Fruit fly (Drosophila melanogaster) whole organism, embryonic: ENCODE results near the gene DCTN5-p25.

Experiments used
- Abd-B ChIP-seq: fragments of 200-800 bp; sonication (Bioruptor generic); optimal IDR thresholded peaks from 2 replicates; lab custom pipeline; 2018; ENCODE audit warnings: missing biosample characterization, mild to moderate bottlenecking, missing genetic modification characterization, moderate library complexity
- Antp ChIP-seq: fragments of 200-800 bp; sonication (Bioruptor generic); optimal IDR thresholded peaks from 3 replicates; lab custom pipeline; 2016; ENCODE audit warnings: missing biosample characterization, missing genetic modification characterization
- CG1024 ChIP-seq: fragments of 200-800 bp; sonication (Bioruptor generic); IDR thresholded peaks from 2 replicates; pipeline ENCODE4 v1.3.6; 2022; ENCODE audit warnings: missing biosample characterization, missing genetic modification characterization
- CG10267 ChIP-seq: fragments of 200-800 bp; sonication (Bioruptor generic); optimal IDR thresholded peaks from 2 replicates; lab custom pipeline; 2018; ENCODE audit warnings: missing biosample characterization, mild to moderate bottlenecking, missing genetic modification characterization, moderate library complexity
- CG10366 ChIP-seq: fragments of 200-800 bp; sonication (Bioruptor generic); IDR thresholded peaks from 2 replicates; pipeline ENCODE4 v1.3.6; 2022; ENCODE audit warnings: missing biosample characterization, missing genetic modification characterization
- CG14050 ChIP-seq: fragments of 200-800 bp; sonication (Bioruptor generic); IDR thresholded peaks from 3 replicates; pipeline ENCODE4 v1.3.6; 2022; ENCODE audit warnings: missing biosample characterization, missing genetic modification characterization
- CG1529 ChIP-seq: fragments of 200-800 bp; sonication (Bioruptor generic); optimal IDR thresholded peaks from 3 replicates; lab custom pipeline; 2018; ENCODE audit warnings: missing biosample characterization, missing genetic modification characterization
- CG15514 ChIP-seq: fragments of 200-800 bp; sonication (Bioruptor generic); optimal IDR thresholded peaks from 3 replicates; lab custom pipeline; 2017; ENCODE audit warnings: missing biosample characterization, missing genetic modification characterization, mild to moderate bottlenecking, moderate library complexity, missing genetic modification reagents
- CG15601 ChIP-seq: fragments of 200-800 bp; sonication (Bioruptor generic); optimal IDR thresholded peaks from 3 replicates; lab custom pipeline; 2019; ENCODE audit warnings: missing biosample characterization, mild to moderate bottlenecking, missing genetic modification characterization, moderate library complexity
- CG1647 ChIP-seq: fragments of 200-800 bp; sonication (Bioruptor generic); optimal IDR thresholded peaks from 3 replicates; lab custom pipeline; 2016; ENCODE audit warnings: missing biosample characterization, missing genetic modification characterization
- CG17385 ChIP-seq: fragments of 200-800 bp; sonication (Bioruptor generic); optimal IDR thresholded peaks from 3 replicates; lab custom pipeline; 2018; ENCODE audit warnings: missing biosample characterization, mild to moderate bottlenecking, missing genetic modification characterization
- CG18619 ChIP-seq: fragments of 200-800 bp; sonication (Bioruptor generic); optimal IDR thresholded peaks from 3 replicates; lab custom pipeline; 2017; ENCODE audit warnings: missing biosample characterization, mild to moderate bottlenecking, missing genetic modification characterization
- CG3065 ChIP-seq: fragments of 200-800 bp; sonication (Bioruptor generic); optimal IDR thresholded peaks from 2 replicates; lab custom pipeline; 2016; ENCODE audit warnings: missing biosample characterization, missing genetic modification characterization
- CG32772 ChIP-seq: fragments of 200-800 bp; sonication (Bioruptor generic); IDR thresholded peaks from 2 replicates; pipeline ENCODE4 v1.3.6; 2022; ENCODE audit warnings: missing biosample characterization, missing genetic modification characterization
- CG33557 ChIP-seq: fragments of 200-800 bp; sonication (Bioruptor generic); optimal IDR thresholded peaks from 2 replicates; lab custom pipeline; 2019; ENCODE audit warnings: missing biosample characterization, mild to moderate bottlenecking, missing genetic modification characterization, moderate library complexity
- CG34422 ChIP-seq: fragments of 200-800 bp; sonication (Bioruptor generic); IDR thresholded peaks from 3 replicates; pipeline ENCODE4 v1.3.6; 2022; ENCODE audit warnings: missing biosample characterization, missing genetic modification characterization
- CG3726 ChIP-seq: fragments of 200-800 bp; sonication (Bioruptor generic); IDR thresholded peaks from 3 replicates; pipeline ENCODE4, ENCODE4 v1.3.6; 2022; ENCODE audit warnings: missing biosample characterization, missing genetic modification characterization
- CG3847 ChIP-seq: fragments of 200-800 bp; sonication (Bioruptor generic); IDR thresholded peaks from 2 replicates; pipeline ENCODE4 v1.3.6; 2022; ENCODE audit warnings: missing biosample characterization, missing genetic modification characterization
- CG43689 ChIP-seq: fragments of 200-800 bp; sonication (Bioruptor generic); IDR thresholded peaks from 2 replicates; pipeline ENCODE4 v1.3.6; 2022; ENCODE audit warnings: missing biosample characterization, missing genetic modification characterization
- CG4854 ChIP-seq: fragments of 200-800 bp; sonication (Bioruptor generic); optimal IDR thresholded peaks from 2 replicates; lab custom pipeline; 2016; ENCODE audit warnings: missing biosample characterization, missing genetic modification characterization, inconsistent platforms
- CG6175 ChIP-seq: fragments of 200-800 bp; sonication (Bioruptor generic); IDR thresholded peaks from 3 replicates; pipeline ENCODE4 v1.3.6; 2022; ENCODE audit warnings: missing biosample characterization, missing genetic modification characterization
- CG6272 ChIP-seq: fragments of 200-800 bp; sonication (Bioruptor generic); IDR thresholded peaks from 2 replicates; pipeline ENCODE4 v1.3.6; 2022; ENCODE audit warnings: missing biosample characterization, missing genetic modification characterization
- Dbx ChIP-seq: fragments of 200-800 bp; sonication (Bioruptor generic); IDR thresholded peaks from 3 replicates; pipeline ENCODE4 v1.3.6; 2022; ENCODE audit warnings: missing biosample characterization, missing genetic modification characterization
- Dek ChIP-seq: fragments of 200-800 bp; sonication (Bioruptor generic); optimal IDR thresholded peaks from 3 replicates; lab custom pipeline; 2019; ENCODE audit warnings: missing biosample characterization, mild to moderate bottlenecking, missing genetic modification characterization, moderate library complexity
- E2f1 ChIP-seq: fragments of 200-800 bp; sonication (Bioruptor generic); IDR thresholded peaks from 2 replicates; pipeline ENCODE4 v1.3.6; 2022; ENCODE audit warnings: missing biosample characterization, missing genetic modification characterization
- ERR ChIP-seq: fragments of 200-800 bp; sonication (Bioruptor generic); optimal IDR thresholded peaks from 2 replicates; lab custom pipeline; 2016; ENCODE audit warnings: missing biosample characterization, missing genetic modification characterization
- Eip74EF ChIP-seq, 2 experiments: fragments of 200-800 bp in 1 of 2; fragments of >200 bp in 1 of 2; sonication (Bioruptor generic) in 1 of 2; optimal IDR thresholded peaks; 2 replicates each; lab custom pipeline; 2017 to 2019; ENCODE audit warnings: missing biosample characterization in 2 of 2, missing genetic modification characterization in 2 of 2, mild to moderate bottlenecking in 1 of 2, moderate library complexity in 1 of 2
- Fer3 ChIP-seq: fragments of 200-800 bp; sonication (Bioruptor generic); optimal IDR thresholded peaks from 2 replicates; lab custom pipeline; 2018; ENCODE audit warnings: missing biosample characterization, mild to moderate bottlenecking, missing genetic modification characterization, moderate library complexity
- HLH4C ChIP-seq: fragments of 200-800 bp; sonication (Bioruptor generic); IDR thresholded peaks from 3 replicates; pipeline ENCODE4 v1.3.6; 2022; ENCODE audit warnings: missing biosample characterization, missing genetic modification characterization; ENCODE audit not compliant: partially characterized antibody
- HLH54F ChIP-seq: fragments of 200-800 bp; sonication (Bioruptor generic); optimal IDR thresholded peaks from 3 replicates; lab custom pipeline; 2016; ENCODE audit warnings: missing biosample characterization, missing genetic modification characterization
- HLHmδ ChIP-seq: fragments of 200-800 bp; sonication (Bioruptor generic); optimal IDR thresholded peaks from 2 replicates; lab custom pipeline; 2018; ENCODE audit warnings: missing biosample characterization, mild to moderate bottlenecking, missing genetic modification characterization, moderate library complexity
- Hmx ChIP-seq: fragments of 200-800 bp; sonication (Bioruptor generic); optimal IDR thresholded peaks from 2 replicates; lab custom pipeline; 2016; ENCODE audit warnings: missing biosample characterization, missing genetic modification characterization
- Hr78 ChIP-seq, 2 experiments: fragments of 200-800 bp in 1 of 2; fragments of >200 bp in 1 of 2; sonication (Bioruptor generic) in 1 of 2; optimal IDR thresholded peaks; 2 replicates each; lab custom pipeline; 2017 to 2019; ENCODE audit warnings: missing biosample characterization in 2 of 2, missing genetic modification characterization in 2 of 2, mild to moderate bottlenecking in 1 of 2, moderate library complexity in 1 of 2
- MBD-R2 ChIP-seq: fragments of 200-800 bp; sonication (Bioruptor generic); IDR thresholded peaks from 2 replicates; pipeline ENCODE4 v1.3.6; 2022; ENCODE audit warnings: missing biosample characterization, missing genetic modification characterization
- NC2β ChIP-seq: fragments of 200-800 bp; sonication (Bioruptor generic); optimal IDR thresholded peaks from 2 replicates; lab custom pipeline; 2016; ENCODE audit warnings: missing biosample characterization, missing genetic modification characterization
- Xbp1 ChIP-seq: fragments of 200-800 bp; sonication (Bioruptor generic); optimal IDR thresholded peaks from 3 replicates; lab custom pipeline; 2016; ENCODE audit warnings: missing biosample characterization, mild to moderate bottlenecking, missing genetic modification characterization
- ase ChIP-seq: fragments of 200-800 bp; sonication (Bioruptor generic); IDR thresholded peaks from 3 replicates; pipeline ENCODE4 v1.3.6; 2022; ENCODE audit warnings: missing biosample characterization, missing genetic modification characterization
- bab2 ChIP-seq: fragments of 200-800 bp; sonication (Bioruptor generic); optimal IDR thresholded peaks from 2 replicates; lab custom pipeline; 2016; ENCODE audit warnings: missing biosample characterization, missing genetic modification characterization
- chinmo ChIP-seq: fragments of 200-800 bp; sonication (Bioruptor generic); IDR thresholded peaks from 4 replicates; pipeline ENCODE4 v1.3.6; 2022; ENCODE audit warnings: missing biosample characterization, missing genetic modification characterization; ENCODE audit not compliant: partially characterized antibody
- chn ChIP-seq: fragments of 200-800 bp; sonication (Bioruptor generic); optimal IDR thresholded peaks from 2 replicates; lab custom pipeline; 2016; ENCODE audit warnings: missing biosample characterization, missing genetic modification characterization
- gfzf ChIP-seq: fragments of 200-800 bp; sonication (Bioruptor generic); optimal IDR thresholded peaks from 2 replicates; lab custom pipeline; 2016; ENCODE audit warnings: missing biosample characterization, mild to moderate bottlenecking, missing genetic modification characterization, moderate library complexity
- phol ChIP-seq: fragments of 200-800 bp; sonication (Bioruptor generic); optimal IDR thresholded peaks from 3 replicates; lab custom pipeline; 2018; ENCODE audit warnings: missing biosample characterization, mild to moderate bottlenecking, missing genetic modification characterization, moderate library complexity
- pzg ChIP-seq: fragments of 200-800 bp; sonication (Bioruptor generic); optimal IDR thresholded peaks from 3 replicates; lab custom pipeline; 2018; ENCODE audit warnings: missing biosample characterization, mild to moderate bottlenecking, missing genetic modification characterization, moderate library complexity
- run ChIP-seq: fragments of 200-800 bp; sonication (Bioruptor generic); optimal IDR thresholded peaks from 3 replicates; lab custom pipeline; 2018; ENCODE audit warnings: missing biosample characterization, mild to moderate bottlenecking, missing genetic modification characterization
- sna ChIP-seq: fragments of 200-800 bp; sonication (Bioruptor generic); IDR thresholded peaks from 2 replicates; pipeline ENCODE4 v1.3.6; 2022; ENCODE audit warnings: missing biosample characterization, missing genetic modification characterization; ENCODE audit not compliant: partially characterized antibody
- stwl ChIP-seq: fragments of 200-800 bp; sonication (Bioruptor generic); optimal IDR thresholded peaks from 3 replicates; lab custom pipeline; 2018; ENCODE audit warnings: missing biosample characterization, mild to moderate bottlenecking, missing genetic modification characterization, moderate library complexity
- tin ChIP-seq: fragments of 200-800 bp; sonication (Bioruptor generic); optimal IDR thresholded peaks from 3 replicates; lab custom pipeline; 2016; ENCODE audit warnings: missing biosample characterization, missing genetic modification characterization
- tll ChIP-seq, 2 experiments: fragments of 200-800 bp in 1 of 2; fragments of >200 bp in 1 of 2; sonication (Bioruptor generic) in 1 of 2; optimal IDR thresholded peaks; 2 replicates each; lab custom pipeline; 2017 to 2019; ENCODE audit warnings: missing biosample characterization in 2 of 2, missing genetic modification characterization in 2 of 2, mild to moderate bottlenecking in 1 of 2, moderate library complexity in 1 of 2
- trem ChIP-seq: fragments of 200-800 bp; optimal IDR thresholded peaks from 3 replicates; lab custom pipeline; 2019; ENCODE audit warnings: missing biosample characterization, mild to moderate bottlenecking, missing genetic modification characterization, moderate library complexity

Gene DCTN5-p25

dm6 chr2L:15039309-15039772 is 33.8 kb downstream of the DCTN5-p25 start (continued):
- no peak for TF ChIP-seq Hr78 (GFP tag; optimal IDR thresholded peaks at IDR 0.05; lab: Kevin White, UChicago)
- TF ChIP-seq CG3847 (GFP tag; lab: Robert Waterston, UW): peak; percentile 79
- peak; percentile 73; the same call in 1 of the 4 replicates for TF ChIP-seq chinmo (GFP tag; lab: Robert Waterston, UW)
- no peak for TF ChIP-seq CG43689 (GFP tag; lab: Robert Waterston, UW)
- TF ChIP-seq CG1647 (GFP tag; lab: Kevin White, UChicago): peak; percentile 48
- TF ChIP-seq CG32772: no peak
- peak; percentile 11 for TF ChIP-seq gfzf (GFP tag; lab: Kevin White, UChicago)
- peak; percentile 58; the same call in 2 of the 3 replicates for TF ChIP-seq Dbx (GFP tag; lab: Robert Waterston, UW)
- peak; percentile 65 for TF ChIP-seq sna (GFP tag; lab: Robert Waterston, UW)
- TF ChIP-seq CG4854 (GFP tag; lab: Kevin White, UChicago): no peak
- peak; percentile 23 for TF ChIP-seq HLH54F
- peak; percentile 81 for TF ChIP-seq CG17385 (GFP tag; lab: Kevin White, UChicago)
- TF ChIP-seq CG18619 (GFP tag; lab: Kevin White, UChicago): peak; percentile 31
- no peak for TF ChIP-seq CG6175 (GFP tag; lab: Robert Waterston, UW)
- TF ChIP-seq E2f1 (GFP tag; lab: Robert Waterston, UW): no peak
- TF ChIP-seq Eip74EF (GFP tag; optimal IDR thresholded peaks at IDR 0.05; lab: Kevin White, UChicago): no peak
- TF ChIP-seq CG3726: no peak
- TF ChIP-seq Fer3 (tag; lab: Kevin White, UChicago): peak; percentile 3
- peak; percentile 68 for TF ChIP-seq stwl (tag; lab: Kevin White, UChicago)
- TF ChIP-seq run (tag; lab: Kevin White, UChicago): no peak
- peak; percentile 41 for TF ChIP-seq Xbp1 (GFP tag; lab: Kevin White, UChicago)
- TF ChIP-seq Antp (GFP tag; lab: Kevin White, UChicago): no peak
- TF ChIP-seq ERR (GFP tag; lab: Kevin White, UChicago): no peak
- TF ChIP-seq CG33557 (GFP tag; lab: Kevin White, UChicago): peak; percentile 0
- no peak for TF ChIP-seq ase (GFP tag; lab: Robert Waterston, UW)
- no peak for TF ChIP-seq Hmx (GFP tag; lab: Kevin White, UChicago)
- peak; percentile 32 for TF ChIP-seq CG15601 (tag; lab: Kevin White, UChicago)
- TF ChIP-seq Abd-B: no peak
- TF ChIP-seq CG14050 (GFP tag; lab: Robert Waterston, UW): no peak
- peak; percentile 47 for TF ChIP-seq phol
- peak; percentile 74 for TF ChIP-seq pzg (GFP tag; lab: Kevin White, UChicago)
- peak; percentile 40 for TF ChIP-seq Dek (tag; lab: Kevin White, UChicago)
- TF ChIP-seq chn: peak; percentile 47
- peak; percentile 58 for TF ChIP-seq CG15514 (GFP tag; lab: Kevin White, UChicago)
- 0 out of 2 replicates have a peak, but pooled peaks have one; percentile 15 for TF ChIP-seq CG10366 (GFP tag; lab: Robert Waterston, UW)
- peak; percentile 87 for TF ChIP-seq MBD-R2 (GFP tag; lab: Robert Waterston, UW)
- peak; percentile 55; the same call in 1 of the 2 replicates for TF ChIP-seq CG6272
- no peak for TF ChIP-seq tll (GFP tag; optimal IDR thresholded peaks at IDR 0.05; lab: Kevin White, UChicago)
- TF ChIP-seq CG1529 (GFP tag; lab: Kevin White, UChicago): no peak
- TF ChIP-seq CG34422: peak; percentile 79
- TF ChIP-seq CG3065 (GFP tag; lab: Kevin White, UChicago): peak; percentile 1
- peak; percentile 84 for TF ChIP-seq HLH4C (GFP tag; lab: Robert Waterston, UW)
- peak; percentile 92 for TF ChIP-seq CG10267 (tag; lab: Kevin White, UChicago)
- TF ChIP-seq tin (GFP tag; lab: Kevin White, UChicago): peak; percentile 25
- TF ChIP-seq NC2β (GFP tag; lab: Kevin White, UChicago): peak; percentile 13
- TF ChIP-seq CG1024 (GFP tag; lab: Robert Waterston, UW): 0 out of 2 replicates have a peak, but pooled peaks have one; percentile 9
- no peak for TF ChIP-seq HLHmδ (GFP tag; lab: Kevin White, UChicago)
- peak; percentile 58 for TF ChIP-seq trem (tag; lab: Kevin White, UChicago)
- peak; percentile 24 for TF ChIP-seq bab2 (GFP tag; lab: Kevin White, UChicago)
